Fruit fly (Drosophila melanogaster) whole organism, embryonic: ENCODE measurements around the gene svp.

Experiments
- Aef1 ChIP-seq: fragments of 200-800 bp; sonication (Bioruptor generic); IDR thresholded peaks from 3 replicates; pipeline ENCODE4 v1.3.6; 2022; ENCODE audit warnings: missing biosample characterization, missing genetic modification characterization
- CG10209 ChIP-seq: fragments of 200-800 bp; sonication (Bioruptor generic); optimal IDR thresholded peaks from 3 replicates; lab custom pipeline; 2017; ENCODE audit warnings: missing biosample characterization, mild to moderate bottlenecking, missing genetic modification characterization, missing genetic modification reagents
- CG12071 ChIP-seq: fragments of 200-800 bp; sonication (Bioruptor generic); optimal IDR thresholded peaks from 3 replicates; lab custom pipeline; 2018; ENCODE audit warnings: missing biosample characterization, mild to moderate bottlenecking, missing genetic modification characterization
- CG1233 ChIP-seq: fragments of 200-800 bp; sonication (Bioruptor generic); optimal IDR thresholded peaks from 4 replicates; lab custom pipeline; 2018; ENCODE audit warnings: missing biosample characterization, mild to moderate bottlenecking, missing genetic modification characterization
- CG14441 ChIP-seq: fragments of 200-800 bp; sonication (Bioruptor generic); IDR thresholded peaks from 2 replicates; pipeline ENCODE4 v1.3.6; 2022; ENCODE audit warnings: missing biosample characterization, missing genetic modification characterization
- CG1832 ChIP-seq: fragments of 200-800 bp; sonication (Bioruptor generic); optimal IDR thresholded peaks from 2 replicates; lab custom pipeline; 2017; ENCODE audit warnings: missing biosample characterization, mild to moderate bottlenecking, missing genetic modification characterization, inconsistent platforms
- CG30020 ChIP-seq: fragments of 200-800 bp; optimal IDR thresholded peaks from 2 replicates; lab custom pipeline; 2019; ENCODE audit warnings: missing biosample characterization, mild to moderate bottlenecking, missing genetic modification characterization, moderate library complexity
- CG31365 ChIP-seq: fragments of 200-800 bp; sonication (Bioruptor generic); optimal IDR thresholded peaks from 2 replicates; lab custom pipeline; 2018; ENCODE audit warnings: missing biosample characterization, mild to moderate bottlenecking, missing genetic modification characterization
- CG31388 ChIP-seq: fragments of 200-800 bp; sonication (Bioruptor generic); optimal IDR thresholded peaks from 2 replicates; lab custom pipeline; 2016; ENCODE audit warnings: missing biosample characterization, missing genetic modification characterization
- CG34376 ChIP-seq: fragments of 200-800 bp; sonication (Bioruptor generic); optimal IDR thresholded peaks from 2 replicates; lab custom pipeline; 2018; ENCODE audit warnings: missing biosample characterization, mild to moderate bottlenecking, missing genetic modification characterization
- CG5180 ChIP-seq: fragments of 200-800 bp; sonication (Bioruptor generic); optimal IDR thresholded peaks from 3 replicates; lab custom pipeline; 2017; ENCODE audit warnings: missing biosample characterization, missing genetic modification characterization, mild to moderate bottlenecking, moderate library complexity, missing genetic modification reagents
- CG7987 ChIP-seq: fragments of 200-800 bp; sonication (Bioruptor generic); optimal IDR thresholded peaks from 2 replicates; lab custom pipeline; 2018; ENCODE audit warnings: missing biosample characterization, mild to moderate bottlenecking, missing genetic modification characterization, moderate library complexity
- CG8765 ChIP-seq: fragments of 200-800 bp; sonication (Bioruptor generic); IDR thresholded peaks from 2 replicates; pipeline ENCODE4 v1.3.6; 2022; ENCODE audit warnings: missing biosample characterization, missing genetic modification characterization
- CG9932 ChIP-seq: fragments of 200-800 bp; sonication (Bioruptor generic); IDR thresholded peaks from 2 replicates; pipeline ENCODE4 v1.3.6; 2022; ENCODE audit warnings: missing biosample characterization, missing genetic modification characterization
- Doc3 ChIP-seq: fragments of 200-800 bp; sonication (Bioruptor generic); IDR thresholded peaks from 3 replicates; pipeline ENCODE4 v1.3.6; 2022; ENCODE audit warnings: missing biosample characterization, missing genetic modification characterization; ENCODE audit not compliant: partially characterized antibody
- Dp ChIP-seq: fragments of 200-800 bp; sonication (Bioruptor generic); optimal IDR thresholded peaks from 2 replicates; lab custom pipeline; 2018; ENCODE audit warnings: missing biosample characterization, mild to moderate bottlenecking, missing genetic modification characterization, moderate library complexity
- HLH4C ChIP-seq: fragments of 200-800 bp; sonication (Bioruptor generic); IDR thresholded peaks from 3 replicates; pipeline ENCODE4 v1.3.6; 2022; ENCODE audit warnings: missing biosample characterization, missing genetic modification characterization; ENCODE audit not compliant: partially characterized antibody
- Hr3 ChIP-seq: fragments of 200-800 bp; sonication (Bioruptor generic); optimal IDR thresholded peaks from 3 replicates; lab custom pipeline; 2016; ENCODE audit warnings: missing biosample characterization, missing genetic modification characterization
- Lim3 ChIP-seq: fragments of 200-800 bp; sonication (Bioruptor generic); IDR thresholded peaks from 2 replicates; pipeline ENCODE4 v1.3.6; 2022; ENCODE audit warnings: missing biosample characterization, missing genetic modification characterization
- MESR4 ChIP-seq: fragments of 200-800 bp; sonication (Bioruptor generic); optimal IDR thresholded peaks from 2 replicates; lab custom pipeline; 2018; ENCODE audit warnings: missing biosample characterization, mild to moderate bottlenecking, missing genetic modification characterization, moderate library complexity
- Neu2 ChIP-seq: fragments of 200-800 bp; sonication (Bioruptor generic); optimal IDR thresholded peaks from 3 replicates; lab custom pipeline; 2016; ENCODE audit warnings: missing biosample characterization, missing genetic modification characterization, borderline replicate concordance
- Opbp ChIP-seq: fragments of 200-800 bp; sonication (Bioruptor generic); IDR thresholded peaks from 3 replicates; pipeline ENCODE4 v1.3.6; 2022; ENCODE audit warnings: missing biosample characterization, missing genetic modification characterization; ENCODE audit not compliant: partially characterized antibody
- Rfx ChIP-seq: fragments of 200-800 bp; sonication (Bioruptor generic); IDR thresholded peaks from 2 replicates; pipeline ENCODE4 v1.3.6; 2022; ENCODE audit warnings: missing biosample characterization, missing genetic modification characterization
- Spps ChIP-seq: fragments of 200-800 bp; sonication (Bioruptor generic); optimal IDR thresholded peaks from 2 replicates; lab custom pipeline; 2018; ENCODE audit warnings: missing biosample characterization, mild to moderate bottlenecking, missing genetic modification characterization
- caup ChIP-seq: fragments of 200-800 bp; sonication (Bioruptor generic); optimal IDR thresholded peaks from 3 replicates; lab custom pipeline; 2017; ENCODE audit warnings: missing biosample characterization, mild to moderate bottlenecking, missing genetic modification characterization, moderate library complexity; ENCODE audit not compliant: severe bottlenecking
- disco-r ChIP-seq: fragments of 200-800 bp; sonication (Bioruptor generic); optimal IDR thresholded peaks from 2 replicates; lab custom pipeline; 2016; ENCODE audit warnings: missing biosample characterization, missing genetic modification characterization
- dmrt11E ChIP-seq: fragments of 200-800 bp; sonication (Bioruptor generic); optimal IDR thresholded peaks from 3 replicates; lab custom pipeline; 2018; ENCODE audit warnings: missing biosample characterization, mild to moderate bottlenecking, missing genetic modification characterization, moderate library complexity
- fu2 ChIP-seq: fragments of 200-800 bp; sonication (Bioruptor generic); optimal IDR thresholded peaks from 2 replicates; lab custom pipeline; 2016; ENCODE audit warnings: missing biosample characterization, missing genetic modification characterization
- gce ChIP-seq: fragments of 200-800 bp; sonication (Bioruptor generic); IDR thresholded peaks from 3 replicates; pipeline ENCODE4 v1.3.6; 2022; ENCODE audit warnings: missing biosample characterization, missing genetic modification characterization
- gcm2 ChIP-seq: fragments of 200-800 bp; sonication (Bioruptor generic); optimal IDR thresholded peaks from 2 replicates; lab custom pipeline; 2016; ENCODE audit warnings: missing biosample characterization, missing genetic modification characterization
- gfzf ChIP-seq: fragments of 200-800 bp; sonication (Bioruptor generic); optimal IDR thresholded peaks from 2 replicates; lab custom pipeline; 2016; ENCODE audit warnings: missing biosample characterization, mild to moderate bottlenecking, missing genetic modification characterization, moderate library complexity
- grn ChIP-seq: fragments of 200-800 bp; sonication (Bioruptor generic); optimal IDR thresholded peaks from 3 replicates; lab custom pipeline; 2017; ENCODE audit warnings: missing biosample characterization, missing genetic modification characterization
- inv ChIP-seq: fragments of 200-800 bp; sonication (Bioruptor generic); IDR thresholded peaks from 2 replicates; pipeline ENCODE4 v1.3.6; 2022; ENCODE audit warnings: missing biosample characterization, missing genetic modification characterization; ENCODE audit not compliant: partially characterized antibody
- nmo ChIP-seq: fragments of 200-800 bp; sonication (Bioruptor generic); optimal IDR thresholded peaks from 2 replicates; lab custom pipeline; 2018; ENCODE audit warnings: missing biosample characterization, mild to moderate bottlenecking, missing genetic modification characterization, moderate library complexity
- pb ChIP-seq: fragments of 200-800 bp; sonication (Bioruptor generic); optimal IDR thresholded peaks from 3 replicates; lab custom pipeline; 2016; ENCODE audit warnings: missing biosample characterization, missing genetic modification characterization
- peb ChIP-seq: fragments of 200-800 bp; sonication (Bioruptor generic); IDR thresholded peaks from 2 replicates; pipeline ENCODE4 v1.3.6; 2022; ENCODE audit warnings: missing biosample characterization, missing genetic modification characterization
- pnt ChIP-seq: fragments of 200-800 bp; sonication (Bioruptor generic); optimal IDR thresholded peaks from 3 replicates; lab custom pipeline; 2016; ENCODE audit warnings: missing biosample characterization, missing genetic modification characterization
- prd ChIP-seq, 3 experiments: fragments of >200 bp in 2 of 3; fragments of 200-800 bp in 1 of 3; sonication (Bioruptor generic) in 1 of 3; optimal IDR thresholded peaks in 2 of 3; IDR thresholded peaks in 1 of 3; 2 replicates in 2 of 3; 3 replicates in 1 of 3; pipeline versions ENCODE4 v1.3.6 to Lab custom; 2017 to 2022; ENCODE audit warnings: missing biosample characterization in 1 of 3, missing genetic modification characterization in 1 of 3
- pros ChIP-seq: fragments of 200-800 bp; sonication (Bioruptor generic); optimal IDR thresholded peaks from 3 replicates; lab custom pipeline; 2019; ENCODE audit warnings: missing biosample characterization, mild to moderate bottlenecking, missing genetic modification characterization, moderate library complexity
- psq ChIP-seq: fragments of 200-800 bp; sonication (Bioruptor generic); optimal IDR thresholded peaks from 2 replicates; lab custom pipeline; 2017; ENCODE audit warnings: missing biosample characterization, missing genetic modification characterization
- scrt ChIP-seq: fragments of 200-800 bp; sonication (Bioruptor generic); optimal IDR thresholded peaks from 2 replicates; lab custom pipeline; 2018; ENCODE audit warnings: missing biosample characterization, mild to moderate bottlenecking, missing genetic modification characterization, moderate library complexity
- sd ChIP-seq: fragments of 200-800 bp; sonication (Bioruptor generic); optimal IDR thresholded peaks from 3 replicates; lab custom pipeline; 2018; ENCODE audit warnings: missing biosample characterization, mild to moderate bottlenecking, missing genetic modification characterization, moderate library complexity
- sens ChIP-seq: fragments of 200-800 bp; sonication (Bioruptor generic); peaks from one replicate; lab custom pipeline; 2016; ENCODE audit warnings: missing biosample characterization, missing genetic modification characterization
- sim ChIP-seq: fragments of 200-800 bp; sonication (Bioruptor generic); IDR thresholded peaks from 2 replicates; pipeline ENCODE4 v1.3.6; 2022; ENCODE audit warnings: missing biosample characterization, missing genetic modification characterization
- slbo ChIP-seq: fragments of 200-800 bp; sonication (Bioruptor generic); IDR thresholded peaks from 2 replicates; pipeline ENCODE4 v1.3.6; 2022; ENCODE audit warnings: missing biosample characterization, missing genetic modification characterization
- sna ChIP-seq: fragments of 200-800 bp; sonication (Bioruptor generic); IDR thresholded peaks from 2 replicates; pipeline ENCODE4 v1.3.6; 2022; ENCODE audit warnings: missing biosample characterization, missing genetic modification characterization; ENCODE audit not compliant: partially characterized antibody
- sug ChIP-seq: fragments of 200-800 bp; optimal IDR thresholded peaks from 2 replicates; lab custom pipeline; 2019; ENCODE audit warnings: missing biosample characterization, mild to moderate bottlenecking, missing genetic modification characterization, moderate library complexity
- tll ChIP-seq, 2 experiments: fragments of 200-800 bp in 1 of 2; fragments of >200 bp in 1 of 2; sonication (Bioruptor generic) in 1 of 2; optimal IDR thresholded peaks; 2 replicates each; lab custom pipeline; 2017 to 2019; ENCODE audit warnings: missing biosample characterization in 2 of 2, missing genetic modification characterization in 2 of 2, mild to moderate bottlenecking in 1 of 2, moderate library complexity in 1 of 2
- trh ChIP-seq: fragments of 200-800 bp; sonication (Bioruptor generic); optimal IDR thresholded peaks from 2 replicates; lab custom pipeline; 2016; ENCODE audit warnings: missing biosample characterization, missing genetic modification characterization
- tup ChIP-seq: fragments of 200-800 bp; sonication (Bioruptor generic); optimal IDR thresholded peaks from 2 replicates; lab custom pipeline; 2016; ENCODE audit warnings: missing biosample characterization, mild to moderate bottlenecking, missing genetic modification characterization, moderate library complexity

The svp gene

dm6 chr3R:12219497-12219896 is 39.0 kb upstream of the svp start, which contains the start of gene Cog1 (continued):
- no peak for TF ChIP-seq gfzf (GFP tag; lab: Kevin White, UChicago)
- no peak for TF ChIP-seq CG8765
- TF ChIP-seq gce (GFP tag; lab: Robert Waterston, UW), result no peak
- no peak for TF ChIP-seq trh (GFP tag; lab: Kevin White, UChicago)
- no peak for TF ChIP-seq psq (GFP tag; lab: Kevin White, UChicago)
- no peak for TF ChIP-seq CG1832 (GFP tag; lab: Kevin White, UChicago)
- no peak for TF ChIP-seq tll (GFP tag; optimal IDR thresholded peaks at IDR 0.05; lab: Kevin White, UChicago)
- TF ChIP-seq disco-r, result no peak
- no peak for TF ChIP-seq dmrt11E
- no peak for TF ChIP-seq CG1233 (GFP tag; lab: Kevin White, UChicago)
- TF ChIP-seq CG7987 (GFP tag; lab: Kevin White, UChicago), result no peak
- TF ChIP-seq CG14441 (GFP tag; lab: Robert Waterston, UW), result no peak
- no peak for TF ChIP-seq CG5180
- TF ChIP-seq scrt, result no peak
- no peak for TF ChIP-seq Spps (tag; lab: Kevin White, UChicago)
- peak; percentile 63; the same call in 2 of the 3 replicates for TF ChIP-seq HLH4C
- TF ChIP-seq CG9932 (GFP tag; lab: Robert Waterston, UW), result no peak
- TF ChIP-seq sens (GFP tag; lab: Kevin White, UChicago), result peak; percentile 13
- no peak for TF ChIP-seq Rfx (GFP tag; lab: Robert Waterston, UW)
- no peak for TF ChIP-seq pb (GFP tag; lab: Kevin White, UChicago)
- TF ChIP-seq slbo (GFP tag; lab: Robert Waterston, UW), result no peak
- TF ChIP-seq CG12071 (GFP tag; lab: Kevin White, UChicago), result no peak
- no peak for TF ChIP-seq CG31365 (tag; lab: Kevin White, UChicago)
- TF ChIP-seq nmo (GFP tag; lab: Kevin White, UChicago), result no peak
- TF ChIP-seq sd (tag; lab: Kevin White, UChicago), result no peak
- no peak for TF ChIP-seq CG10209 (GFP tag; lab: Kevin White, UChicago)
- no peak for TF ChIP-seq Neu2 (GFP tag; lab: Kevin White, UChicago)
- TF ChIP-seq caup (GFP tag; lab: Kevin White, UChicago), result no peak
- TF ChIP-seq gcm2 (GFP tag; lab: Kevin White, UChicago), result no peak
- TF ChIP-seq tup (GFP tag; lab: Kevin White, UChicago), result no peak
- peak; percentile 5 for TF ChIP-seq Dp (GFP tag; lab: Kevin White, UChicago)
- TF ChIP-seq sug (tag; lab: Kevin White, UChicago), result no peak
- TF ChIP-seq pros (GFP tag; lab: Kevin White, UChicago), result no peak
- no peak for TF ChIP-seq fu2 (GFP tag; lab: Kevin White, UChicago)
- no peak for TF ChIP-seq Aef1 (GFP tag; lab: Robert Waterston, UW)
- no peak for TF ChIP-seq CG34376
- TF ChIP-seq inv, result peak; percentile 39
- TF ChIP-seq pnt (GFP tag; lab: Kevin White, UChicago), result no peak
- TF ChIP-seq Hr3 (GFP tag; lab: Kevin White, UChicago), result no peak
- TF ChIP-seq Doc3 (GFP tag; lab: Robert Waterston, UW), result peak; percentile 75
- TF ChIP-seq Opbp, result peak; percentile 73; the same call in 2 of the 3 replicates
- no peak for TF ChIP-seq sim
- no peak for TF ChIP-seq Lim3
- peak; percentile 88 for TF ChIP-seq sna
- no peak for TF ChIP-seq peb (GFP tag; lab: Robert Waterston, UW)
- no peak for TF ChIP-seq CG30020 (tag; lab: Kevin White, UChicago)
- peak; percentile 67 for TF ChIP-seq MESR4 (GFP tag; lab: Kevin White, UChicago)
- no peak for TF ChIP-seq grn (GFP tag; lab: Kevin White, UChicago)
- TF ChIP-seq CG31388 (GFP tag; lab: Kevin White, UChicago), result no peak
- no peak for TF ChIP-seq prd (optimal IDR thresholded peaks at IDR 0.05; lab: Kevin White, UChicago)
- no peak for TF ChIP-seq prd (GFP tag; IDR thresholded peaks at IDR 0.05; lab: Robert Waterston, UW)
